Fruit fly (Drosophila melanogaster) Kc167 (cell line): Measurements from ENCODE around the gene CG14695.

ENCODE experiments used
- Myc ChIP-seq: fragments of >200 bp; optimal IDR thresholded peaks from 2 replicates; lab custom pipeline; 2017; ENCODE audit warnings: missing external identifiers
- Sin3A ChIP-seq: fragments of >200 bp; optimal IDR thresholded peaks from 2 replicates; lab custom pipeline; 2018; ENCODE audit warnings: missing external identifiers
- insv ChIP-seq: fragments of >200 bp; optimal IDR thresholded peaks from 3 replicates; lab custom pipeline; 2018; ENCODE audit warnings: missing external identifiers
- psq ChIP-seq: fragments of >200 bp; optimal IDR thresholded peaks from 2 replicates; lab custom pipeline; 2017; ENCODE audit warnings: missing external identifiers
- ttk ChIP-seq: sonication (Bioruptor generic); optimal IDR thresholded peaks from 2 replicates; lab custom pipeline; 2017; ENCODE audit warnings: missing external identifiers

DNA sequence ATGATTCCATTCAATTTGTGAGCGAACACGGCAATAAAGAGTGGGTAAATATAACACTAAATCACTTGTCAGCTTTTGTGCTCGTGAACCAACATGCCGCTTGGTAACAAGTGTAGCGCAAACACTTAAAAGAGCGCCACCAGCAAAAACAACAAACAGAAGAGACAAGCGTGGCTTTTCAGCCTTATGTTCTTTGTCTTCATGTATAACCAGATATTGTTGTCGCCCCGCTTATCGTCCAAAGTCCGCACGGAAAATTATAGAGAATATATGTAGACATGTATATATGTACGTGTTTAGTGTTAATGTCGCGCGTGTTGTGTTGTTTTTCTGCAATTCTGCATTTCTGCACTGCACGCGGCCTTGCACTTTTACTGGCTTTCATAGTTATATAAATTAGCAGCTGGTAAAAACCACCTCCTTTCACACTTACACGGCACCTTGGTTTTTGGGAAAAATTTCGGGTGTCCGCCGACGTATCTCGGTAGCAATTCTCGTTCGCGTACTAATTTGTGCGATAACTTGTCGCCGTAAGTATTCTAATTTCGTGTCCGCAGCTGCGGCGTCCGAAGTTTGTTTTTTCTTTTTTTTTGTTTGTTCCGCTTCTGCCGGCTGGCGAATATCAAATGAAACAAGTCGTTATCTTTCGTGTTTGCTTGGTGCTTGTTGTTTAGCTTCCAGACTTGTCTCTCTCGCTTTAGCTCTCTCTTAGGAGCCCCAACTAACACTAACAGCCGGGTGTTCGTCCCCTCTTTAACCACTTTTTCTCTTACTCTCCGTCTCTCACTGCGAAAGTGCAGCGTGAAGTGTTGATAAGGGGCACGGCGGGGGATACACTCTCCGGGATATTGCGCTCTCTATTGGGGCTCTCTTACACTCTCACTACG lies 9.8 kb upstream of the CG14695 start:
- TF ChIP-seq psq (lab: Kevin White, UChicago) (no peak), ttk (lab: Kevin White, UChicago) (no peak), insv (lab: Kevin White, UChicago) (no peak), Sin3A (no peak), Myc (lab: Kevin White, UChicago) (no peak)
